Fruit fly (Drosophila melanogaster) whole organism, embryonic: ENCODE results near the gene LanB2.

Experiments used
- Atf-2 ChIP-seq: fragments of 200-800 bp; sonication (Bioruptor generic); optimal IDR thresholded peaks from 2 replicates; lab custom pipeline; 2016; ENCODE audit warnings: missing biosample characterization, missing genetic modification characterization
- CG10209 ChIP-seq: fragments of 200-800 bp; sonication (Bioruptor generic); optimal IDR thresholded peaks from 3 replicates; lab custom pipeline; 2017; ENCODE audit warnings: missing biosample characterization, mild to moderate bottlenecking, missing genetic modification characterization, missing genetic modification reagents
- CG10543 ChIP-seq: fragments of 200-800 bp; sonication (Bioruptor generic); optimal IDR thresholded peaks from 3 replicates; lab custom pipeline; 2017; ENCODE audit warnings: missing biosample characterization, mild to moderate bottlenecking, missing genetic modification characterization, moderate library complexity
- CG10565 ChIP-seq: fragments of 200-800 bp; sonication (Bioruptor generic); optimal IDR thresholded peaks from 3 replicates; lab custom pipeline; 2016; ENCODE audit warnings: missing biosample characterization, mild to moderate bottlenecking, missing genetic modification characterization
- CG11093 ChIP-seq: fragments of 200-800 bp; sonication (Bioruptor generic); IDR thresholded peaks from 3 replicates; pipeline ENCODE4 v1.3.6; 2022; ENCODE audit warnings: missing biosample characterization, missing genetic modification characterization
- CG14710 ChIP-seq: fragments of 200-800 bp; sonication (Bioruptor generic); optimal IDR thresholded peaks from 3 replicates; lab custom pipeline; 2019; ENCODE audit warnings: missing biosample characterization, mild to moderate bottlenecking, missing genetic modification characterization, moderate library complexity
- CG15479 ChIP-seq: fragments of 200-800 bp; sonication (Bioruptor generic); optimal IDR thresholded peaks from 3 replicates; lab custom pipeline; 2019; ENCODE audit warnings: missing biosample characterization, mild to moderate bottlenecking, missing genetic modification characterization, moderate library complexity
- CG1647 ChIP-seq: fragments of 200-800 bp; sonication (Bioruptor generic); optimal IDR thresholded peaks from 3 replicates; lab custom pipeline; 2016; ENCODE audit warnings: missing biosample characterization, missing genetic modification characterization
- CG1792 ChIP-seq: fragments of 200-800 bp; sonication (Bioruptor generic); optimal IDR thresholded peaks from 2 replicates; lab custom pipeline; 2016; ENCODE audit warnings: missing biosample characterization, missing genetic modification characterization
- CG2875 ChIP-seq: fragments of 200-800 bp; sonication (Bioruptor generic); optimal IDR thresholded peaks from 2 replicates; lab custom pipeline; 2017; ENCODE audit warnings: missing biosample characterization, mild to moderate bottlenecking, missing genetic modification characterization, missing genetic modification reagents
- CG3065 ChIP-seq: fragments of 200-800 bp; sonication (Bioruptor generic); optimal IDR thresholded peaks from 2 replicates; lab custom pipeline; 2016; ENCODE audit warnings: missing biosample characterization, missing genetic modification characterization
- CG32772 ChIP-seq: fragments of 200-800 bp; sonication (Bioruptor generic); IDR thresholded peaks from 2 replicates; pipeline ENCODE4 v1.3.6; 2022; ENCODE audit warnings: missing biosample characterization, missing genetic modification characterization
- CG33213 ChIP-seq: fragments of 200-800 bp; sonication (Bioruptor generic); optimal IDR thresholded peaks from 3 replicates; lab custom pipeline; 2016; ENCODE audit warnings: missing biosample characterization, missing genetic modification characterization
- CG33557 ChIP-seq: fragments of 200-800 bp; sonication (Bioruptor generic); optimal IDR thresholded peaks from 2 replicates; lab custom pipeline; 2019; ENCODE audit warnings: missing biosample characterization, mild to moderate bottlenecking, missing genetic modification characterization, moderate library complexity
- CG5245 ChIP-seq: fragments of 200-800 bp; sonication (Bioruptor generic); optimal IDR thresholded peaks from 3 replicates; lab custom pipeline; 2016; ENCODE audit warnings: missing biosample characterization, missing genetic modification characterization
- CG6175 ChIP-seq: fragments of 200-800 bp; sonication (Bioruptor generic); IDR thresholded peaks from 3 replicates; pipeline ENCODE4 v1.3.6; 2022; ENCODE audit warnings: missing biosample characterization, missing genetic modification characterization
- CG6813 ChIP-seq: fragments of 200-800 bp; sonication (Bioruptor generic); optimal IDR thresholded peaks from 2 replicates; lab custom pipeline; 2017; ENCODE audit warnings: missing biosample characterization, missing genetic modification characterization, mild to moderate bottlenecking, moderate library complexity, missing genetic modification reagents
- CG7556 ChIP-seq: fragments of 200-800 bp; sonication (Bioruptor generic); optimal IDR thresholded peaks from 2 replicates; lab custom pipeline; 2017; ENCODE audit warnings: missing biosample characterization, mild to moderate bottlenecking, missing genetic modification characterization
- CTCF ChIP-seq: fragments of 200-800 bp; sonication (Bioruptor generic); optimal IDR thresholded peaks from 2 replicates; lab custom pipeline; 2017; ENCODE audit warnings: missing biosample characterization, mild to moderate bottlenecking, missing genetic modification characterization, moderate library complexity
- Dek ChIP-seq: fragments of 200-800 bp; sonication (Bioruptor generic); optimal IDR thresholded peaks from 3 replicates; lab custom pipeline; 2019; ENCODE audit warnings: missing biosample characterization, mild to moderate bottlenecking, missing genetic modification characterization, moderate library complexity
- Fer3 ChIP-seq: fragments of 200-800 bp; sonication (Bioruptor generic); optimal IDR thresholded peaks from 2 replicates; lab custom pipeline; 2018; ENCODE audit warnings: missing biosample characterization, mild to moderate bottlenecking, missing genetic modification characterization, moderate library complexity
- Gsc ChIP-seq: fragments of 200-800 bp; sonication (Bioruptor generic); IDR thresholded peaks from 2 replicates; pipeline ENCODE4 v1.3.6; 2022; ENCODE audit warnings: missing biosample characterization, missing genetic modification characterization
- Hr51 ChIP-seq, 2 experiments: fragments of 200-800 bp; sonication (Bioruptor generic); optimal IDR thresholded peaks; 2 replicates in 1 of 2; 3 replicates in 1 of 2; lab custom pipeline; 2016 to 2018; ENCODE audit warnings: missing biosample characterization in 2 of 2, missing genetic modification characterization in 2 of 2, mild to moderate bottlenecking in 1 of 2, moderate library complexity in 1 of 2
- MTF-1 ChIP-seq: fragments of 200-800 bp; sonication (Bioruptor generic); optimal IDR thresholded peaks from 2 replicates; lab custom pipeline; 2018; ENCODE audit warnings: missing biosample characterization, mild to moderate bottlenecking, missing genetic modification characterization, borderline replicate concordance
- Mad ChIP-seq: fragments of 200-800 bp; sonication (Bioruptor generic); optimal IDR thresholded peaks from 2 replicates; lab custom pipeline; 2016; ENCODE audit warnings: missing biosample characterization, missing genetic modification characterization
- Nf-YC ChIP-seq: fragments of 200-800 bp; optimal IDR thresholded peaks from 3 replicates; lab custom pipeline; 2019; ENCODE audit warnings: missing biosample characterization, mild to moderate bottlenecking, missing genetic modification characterization, moderate library complexity
- NfI ChIP-seq: fragments of 200-800 bp; sonication (Bioruptor generic); optimal IDR thresholded peaks from 3 replicates; lab custom pipeline; 2018; ENCODE audit warnings: missing biosample characterization, mild to moderate bottlenecking, missing genetic modification characterization, moderate library complexity
- Scr ChIP-seq: fragments of 200-800 bp; sonication (Bioruptor generic); IDR thresholded peaks from 2 replicates; pipeline ENCODE4 v1.3.6; 2022; ENCODE audit warnings: missing biosample characterization, missing genetic modification characterization; ENCODE audit not compliant: partially characterized antibody
- Six4 ChIP-seq: fragments of 200-800 bp; sonication (Bioruptor generic); optimal IDR thresholded peaks from 2 replicates; lab custom pipeline; 2016; ENCODE audit warnings: missing biosample characterization, missing genetic modification characterization
- Usf ChIP-seq: fragments of 200-800 bp; sonication (Bioruptor generic); optimal IDR thresholded peaks from 2 replicates; lab custom pipeline; 2017; ENCODE audit warnings: missing genotype, missing biosample characterization, missing genetic modification characterization
- amos ChIP-seq: fragments of 200-800 bp; sonication (Bioruptor generic); IDR thresholded peaks from 2 replicates; pipeline ENCODE4 v1.3.6; 2022; ENCODE audit warnings: missing biosample characterization, missing genetic modification characterization; ENCODE audit not compliant: partially characterized antibody
- bigmax ChIP-seq: fragments of 200-800 bp; sonication (Bioruptor generic); optimal IDR thresholded peaks from 2 replicates; lab custom pipeline; 2018; ENCODE audit warnings: missing biosample characterization, mild to moderate bottlenecking, missing genetic modification characterization
- btn ChIP-seq: fragments of 200-800 bp; sonication (Bioruptor generic); optimal IDR thresholded peaks from 2 replicates; lab custom pipeline; 2016; ENCODE audit warnings: missing biosample characterization, missing genetic modification characterization
- cad ChIP-seq: fragments of >200 bp; optimal IDR thresholded peaks from 2 replicates; lab custom pipeline; 2017; ENCODE audit warnings: missing biosample characterization, missing genetic modification characterization
- en ChIP-seq: fragments of 200-800 bp; sonication (Bioruptor generic); optimal IDR thresholded peaks from 2 replicates; lab custom pipeline; 2016; ENCODE audit warnings: missing biosample characterization, missing genetic modification characterization
- fd64A ChIP-seq: fragments of 200-800 bp; sonication (Bioruptor generic); optimal IDR thresholded peaks from 3 replicates; lab custom pipeline; 2018; ENCODE audit warnings: missing biosample characterization, mild to moderate bottlenecking, missing genetic modification characterization
- fru ChIP-seq: fragments of >200 bp; optimal IDR thresholded peaks from 2 replicates; lab custom pipeline; 2017
- grn ChIP-seq: fragments of 200-800 bp; sonication (Bioruptor generic); optimal IDR thresholded peaks from 3 replicates; lab custom pipeline; 2017; ENCODE audit warnings: missing biosample characterization, missing genetic modification characterization
- hb ChIP-seq: fragments of 200-800 bp; sonication (Bioruptor generic); IDR thresholded peaks from 3 replicates; pipeline ENCODE4 v1.3.6; 2022; ENCODE audit warnings: missing biosample characterization, missing genetic modification characterization; ENCODE audit not compliant: partially characterized antibody
- lab ChIP-seq: fragments of 200-800 bp; sonication (Bioruptor generic); optimal IDR thresholded peaks from 3 replicates; lab custom pipeline; 2017; ENCODE audit warnings: missing biosample characterization, missing genetic modification characterization, mild to moderate bottlenecking, moderate library complexity, missing genetic modification reagents
- phol ChIP-seq: fragments of 200-800 bp; sonication (Bioruptor generic); optimal IDR thresholded peaks from 3 replicates; lab custom pipeline; 2018; ENCODE audit warnings: missing biosample characterization, mild to moderate bottlenecking, missing genetic modification characterization, moderate library complexity
- prd ChIP-seq, 3 experiments: fragments of >200 bp in 2 of 3; fragments of 200-800 bp in 1 of 3; sonication (Bioruptor generic) in 1 of 3; optimal IDR thresholded peaks in 2 of 3; IDR thresholded peaks in 1 of 3; 2 replicates in 2 of 3; 3 replicates in 1 of 3; pipeline versions ENCODE4 v1.3.6 to Lab custom; 2017 to 2022; ENCODE audit warnings: missing biosample characterization in 1 of 3, missing genetic modification characterization in 1 of 3
- ro ChIP-seq: fragments of 200-800 bp; sonication (Bioruptor generic); IDR thresholded peaks from 2 replicates; pipeline ENCODE4 v1.3.6; 2022; ENCODE audit warnings: missing biosample characterization, missing genetic modification characterization
- slou ChIP-seq: fragments of 200-800 bp; sonication (Bioruptor generic); optimal IDR thresholded peaks from 3 replicates; lab custom pipeline; 2016; ENCODE audit warnings: missing biosample characterization, missing genetic modification characterization
- slp2 ChIP-seq: fragments of 200-800 bp; sonication (Bioruptor generic); optimal IDR thresholded peaks from 2 replicates; lab custom pipeline; 2016; ENCODE audit warnings: missing biosample characterization, missing genetic modification characterization
- sug ChIP-seq: fragments of 200-800 bp; optimal IDR thresholded peaks from 2 replicates; lab custom pipeline; 2019; ENCODE audit warnings: missing biosample characterization, mild to moderate bottlenecking, missing genetic modification characterization, moderate library complexity
- tap ChIP-seq: fragments of 200-800 bp; optimal IDR thresholded peaks from 3 replicates; lab custom pipeline; 2019; ENCODE audit warnings: missing biosample characterization, mild to moderate bottlenecking, missing genetic modification characterization, moderate library complexity
- usp ChIP-seq: fragments of >200 bp; optimal IDR thresholded peaks from 2 replicates; lab custom pipeline; 2017; ENCODE audit warnings: missing biosample characterization, missing genetic modification characterization
- zen ChIP-seq: fragments of 200-800 bp; sonication (Bioruptor generic); optimal IDR thresholded peaks from 3 replicates; lab custom pipeline; 2018; ENCODE audit warnings: missing biosample characterization, mild to moderate bottlenecking, missing genetic modification characterization, moderate library complexity
- zen2 ChIP-seq: fragments of 200-800 bp; sonication (Bioruptor generic); IDR thresholded peaks from 3 replicates; pipeline ENCODE4 v1.3.6; 2022; ENCODE audit warnings: missing biosample characterization, missing genetic modification characterization; ENCODE audit not compliant: partially characterized antibody

The LanB2 gene

DNA sequence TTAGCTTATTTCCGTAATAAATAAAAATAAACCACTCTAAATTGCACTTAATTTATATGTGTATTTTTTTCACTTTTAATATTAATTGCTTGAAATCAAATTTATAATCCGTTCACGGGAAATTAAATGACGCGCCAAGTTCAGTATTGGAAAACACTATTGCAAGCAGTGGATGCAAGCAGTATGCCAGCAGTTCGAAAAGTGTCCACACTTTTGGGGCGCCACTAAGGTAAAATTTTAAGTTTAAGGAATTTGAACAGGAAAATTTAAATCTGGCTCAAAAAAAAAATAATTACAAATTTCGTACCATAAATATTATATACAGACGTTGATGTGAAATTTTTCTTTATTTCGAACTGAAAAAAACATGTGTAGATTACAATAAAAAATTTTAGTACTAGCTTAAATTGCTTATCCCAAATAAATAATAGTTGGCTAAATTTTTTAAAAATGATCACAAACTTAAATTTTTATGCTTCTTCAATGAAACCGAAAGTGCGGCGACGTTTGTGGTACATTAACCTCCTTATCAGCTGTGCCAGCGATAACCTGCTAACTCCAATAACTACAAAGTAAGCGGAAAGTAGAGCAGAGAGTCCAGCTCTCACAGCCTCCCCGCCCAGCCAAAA lies 640 bp upstream of the LanB2 start (continued):
- TF ChIP-seq Six4 (GFP tag; lab: Kevin White, UChicago): no peak
- no peak for TF ChIP-seq hb (GFP tag; lab: Robert Waterston, UW)
- no peak for TF ChIP-seq CG6175 (GFP tag; lab: Robert Waterston, UW)
- peak; percentile 39; the same call in 1 of the 2 replicates for TF ChIP-seq amos (GFP tag; lab: Robert Waterston, UW)
- TF ChIP-seq Gsc (GFP tag; lab: Robert Waterston, UW): no peak
- TF ChIP-seq btn (GFP tag; lab: Kevin White, UChicago): no peak
- TF ChIP-seq slou (GFP tag; lab: Kevin White, UChicago): peak; percentile 20
- no peak for TF ChIP-seq CG7556 (GFP tag; lab: Kevin White, UChicago)
- TF ChIP-seq CG5245 (GFP tag; lab: Kevin White, UChicago): peak; percentile 67
- no peak for TF ChIP-seq CG10565 (GFP tag; lab: Kevin White, UChicago)
- TF ChIP-seq Fer3: peak; percentile 46
- TF ChIP-seq en (GFP tag; lab: Kevin White, UChicago): no peak
- TF ChIP-seq CG2875 (GFP tag; lab: Kevin White, UChicago): no peak
- TF ChIP-seq zen2 (GFP tag; lab: Robert Waterston, UW): no peak
- no peak for TF ChIP-seq Scr
- no peak for TF ChIP-seq CG10543 (GFP tag; lab: Kevin White, UChicago)
- no peak for TF ChIP-seq CG3065 (GFP tag; lab: Kevin White, UChicago)
- no peak for TF ChIP-seq sug (tag; lab: Kevin White, UChicago)
- no peak for TF ChIP-seq lab (GFP tag; lab: Kevin White, UChicago)
- no peak for TF ChIP-seq ro
- peak; percentile 66 for TF ChIP-seq phol
- no peak for TF ChIP-seq grn (GFP tag; lab: Kevin White, UChicago)
- no peak for TF ChIP-seq CG15479 (GFP tag; lab: Kevin White, UChicago)
- no peak for TF ChIP-seq CG33557 (GFP tag; lab: Kevin White, UChicago)
- TF ChIP-seq bigmax (GFP tag; lab: Kevin White, UChicago): no peak
- no peak for TF ChIP-seq NfI (GFP tag; lab: Kevin White, UChicago)
- TF ChIP-seq CG1792 (GFP tag; lab: Kevin White, UChicago): no peak
- no peak for TF ChIP-seq prd (optimal IDR thresholded peaks at IDR 0.05; lab: Kevin White, UChicago)
- peak; percentile 59; the same call in 2 of the 3 replicates for TF ChIP-seq prd (GFP tag; IDR thresholded peaks at IDR 0.05; lab: Robert Waterston, UW)
- TF ChIP-seq Mad (GFP tag; lab: Kevin White, UChicago): no peak
- TF ChIP-seq zen (tag; lab: Kevin White, UChicago): no peak
- TF ChIP-seq CG1647: peak; percentile 62
- TF ChIP-seq CG32772 (GFP tag; lab: Robert Waterston, UW): peak; percentile 37; the same call in 1 of the 2 replicates
- TF ChIP-seq Hr51 (GFP tag; optimal IDR thresholded peaks at IDR 0.05; lab: Kevin White, UChicago): no peak
- no peak for TF ChIP-seq slp2 (GFP tag; lab: Kevin White, UChicago)
- no peak for TF ChIP-seq CG11093 (GFP tag; lab: Robert Waterston, UW)
- no peak for TF ChIP-seq tap (tag; lab: Kevin White, UChicago)
- TF ChIP-seq CTCF (GFP tag; lab: Kevin White, UChicago): peak; percentile 97
- no peak for TF ChIP-seq MTF-1 (GFP tag; lab: Kevin White, UChicago)
- no peak for TF ChIP-seq usp (GFP tag; lab: Kevin White, UChicago)
- no peak for TF ChIP-seq fd64A (GFP tag; lab: Kevin White, UChicago)
- TF ChIP-seq Nf-YC (tag; lab: Kevin White, UChicago): no peak
- no peak for TF ChIP-seq CG10209 (GFP tag; lab: Kevin White, UChicago)
- no peak for TF ChIP-seq CG6813 (GFP tag; lab: Kevin White, UChicago)
- TF ChIP-seq CG14710 (tag; lab: Kevin White, UChicago): peak; percentile 47
- no peak for TF ChIP-seq CG33213
- TF ChIP-seq cad (GFP tag; lab: Kevin White, UChicago): no peak
- TF ChIP-seq fru (lab: Kevin White, UChicago): no peak
- no peak for TF ChIP-seq Usf (GFP tag; lab: Kevin White, UChicago)
- no peak for TF ChIP-seq Atf-2 (GFP tag; lab: Kevin White, UChicago)
- peak; percentile 41 for TF ChIP-seq Dek (tag; lab: Kevin White, UChicago)
